Fruit fly (Drosophila melanogaster): ENCODE results near the gene CG9500.
A peak's percentile ranks its signal among the peaks of the same experiment; 100 is the strongest.

The CG9500 gene

dm6 chr2L:6343084-6343873 is 14.8 kb downstream of the CG9500 start (continued):
- TF ChIP-seq CG10543 (GFP tag; optimal IDR thresholded peaks at IDR 0.05), result peak; percentile 60
- no peak for TF ChIP-seq NC2α (GFP tag; optimal IDR thresholded peaks at IDR 0.05)
- TF ChIP-seq CG32532 (GFP tag; IDR thresholded peaks at IDR 0.05), result 0 out of 2 replicates have a peak, but pooled peaks have one; percentile 5
- no peak for TF ChIP-seq CG17359 (tag; optimal IDR thresholded peaks at IDR 0.05)
- 0 out of 2 replicates have a peak, but pooled peaks have one; percentile 28 for TF ChIP-seq gt (GFP tag; IDR thresholded peaks at IDR 0.05)
- peak; percentile 17 for TF ChIP-seq CG2712 (tag; optimal IDR thresholded peaks at IDR 0.05)
- TF ChIP-seq CG16779 (GFP tag; IDR thresholded peaks at IDR 0.05), result 0 out of 2 replicates have a peak, but pooled peaks have one; percentile 31
- peak; percentile 49 for TF ChIP-seq Ets65A (GFP tag)
- no peak for TF ChIP-seq odd (GFP tag; optimal IDR thresholded peaks at IDR 0.05)
- no peak for TF ChIP-seq tx (GFP tag; optimal IDR thresholded peaks at IDR 0.05)
- TF ChIP-seq bowl (GFP tag; IDR thresholded peaks at IDR 0.05), result 0 out of 2 replicates have a peak, but pooled peaks have one; percentile 12
- peak in 1 of 2 experiments; percentile 71 for TF ChIP-seq crp (GFP tag; optimal IDR thresholded peaks at IDR 0.05)
- TF ChIP-seq MESR4 (GFP tag; optimal IDR thresholded peaks at IDR 0.05), result peak; percentile 43
- peak; percentile 68 for TF ChIP-seq nerfin-1 (tag; optimal IDR thresholded peaks at IDR 0.05)
- peak; percentile 85 for TF ChIP-seq Elba2 (GFP tag; optimal IDR thresholded peaks at IDR 0.05)
- TF ChIP-seq CG3847 (GFP tag; IDR thresholded peaks at IDR 0.05), result peak; percentile 44
- 0 out of 3 replicates have a peak, but pooled peaks have one; percentile 43 for TF ChIP-seq CG6175 (GFP tag; IDR thresholded peaks at IDR 0.05)
- TF ChIP-seq CG14710 (tag; optimal IDR thresholded peaks at IDR 0.05), result peak; percentile 21
- peak; percentile 48; the same call in 1 of the 3 replicates for TF ChIP-seq Dbx (GFP tag; IDR thresholded peaks at IDR 0.05)
- peak in 1 of 3 experiments; percentile 16 for TF ChIP-seq Stat92E (GFP tag; optimal IDR thresholded peaks at IDR 0.05)
- peak in 1 of 2 experiments; percentile 99 for TF ChIP-seq Pdp1 (GFP tag; optimal IDR thresholded peaks at IDR 0.05)
- no peak for TF ChIP-seq CG13894 (tag; optimal IDR thresholded peaks at IDR 0.05)
- peak; percentile 40 for TF ChIP-seq CG9437 (GFP tag; optimal IDR thresholded peaks at IDR 0.05)
- no peak for TF ChIP-seq chm (GFP tag; IDR thresholded peaks at IDR 0.05)
- peak; percentile 31 for TF ChIP-seq Sry-δ (GFP tag; optimal IDR thresholded peaks at IDR 0.05)
- TF ChIP-seq fd102C (GFP tag; optimal IDR thresholded peaks at IDR 0.05), result no peak
- peak; percentile 65 for TF ChIP-seq stwl (tag; optimal IDR thresholded peaks at IDR 0.05)
- peak; percentile 1 for TF ChIP-seq grau (tag; optimal IDR thresholded peaks at IDR 0.05)
- TF ChIP-seq CoRest (tag; optimal IDR thresholded peaks at IDR 0.05), result peak; percentile 34
- peak; percentile 60 for TF ChIP-seq Rfx (GFP tag; IDR thresholded peaks at IDR 0.05)
- peak; percentile 11; the same call in 1 of the 2 replicates for TF ChIP-seq CG13287 (GFP tag; IDR thresholded peaks at IDR 0.05; ENCODE audit: partially characterized antibody)
- peak; percentile 100 for TF ChIP-seq her (GFP tag; optimal IDR thresholded peaks at IDR 0.05)
- no peak for TF ChIP-seq pita (GFP tag; optimal IDR thresholded peaks at IDR 0.05)
- TF ChIP-seq CG14050 (GFP tag; IDR thresholded peaks at IDR 0.05), result no peak
- TF ChIP-seq gfzf (GFP tag; optimal IDR thresholded peaks at IDR 0.05), result peak; percentile 92

DNA sequence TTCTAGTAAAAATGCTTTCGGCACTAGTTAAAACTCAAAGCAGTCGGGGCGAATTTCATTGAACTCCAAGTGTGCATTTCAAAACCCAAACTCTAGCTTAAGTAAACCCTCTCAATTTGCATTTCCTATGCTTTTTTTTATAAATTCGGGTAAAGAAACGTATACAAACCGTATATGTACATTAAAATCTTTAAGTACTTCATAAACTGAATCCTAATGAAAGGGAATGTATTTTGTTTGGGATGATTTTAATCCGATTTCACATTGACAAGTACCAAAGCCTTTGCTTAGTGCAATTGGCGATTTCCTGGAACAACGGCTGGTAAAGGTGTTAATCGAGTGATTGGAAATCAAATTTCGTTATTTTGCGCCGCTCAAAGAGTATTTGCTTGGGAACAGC is 16.9 kb downstream of the CG9500 start:
- no peak for TF ChIP-seq CG18476 (GFP tag; optimal IDR thresholded peaks at IDR 0.05)
- no peak for TF ChIP-seq abd-A (tag; optimal IDR thresholded peaks at IDR 0.05)
- no peak for TF ChIP-seq Bgb (GFP tag; IDR thresholded peaks at IDR 0.05; ENCODE audit: partially characterized antibody)
- TF ChIP-seq row (GFP tag; IDR thresholded peaks at IDR 0.05), result no peak
- TF ChIP-seq pb (GFP tag; optimal IDR thresholded peaks at IDR 0.05), result no peak
- TF ChIP-seq repo (GFP tag; optimal IDR thresholded peaks at IDR 0.05), result no peak
- TF ChIP-seq schlank (tag; optimal IDR thresholded peaks at IDR 0.05), result no peak
- TF ChIP-seq CG6854 (GFP tag; optimal IDR thresholded peaks at IDR 0.05), result no peak
- no peak for TF ChIP-seq slbo (GFP tag; IDR thresholded peaks at IDR 0.05)
- no peak for TF ChIP-seq MESR4 (GFP tag; optimal IDR thresholded peaks at IDR 0.05)

Data from whole organism, embryonic.